Worm (Caenorhabditis elegans) whole organism, early embryonic: ENCODE results near the gene asns-2.

Experiments
- B0310.2 ChIP-seq: sonication (generic microtip); optimal IDR thresholded peaks from 2 replicates; lab custom pipeline; 2016; ENCODE audit warnings: mild to moderate bottlenecking, missing genetic modification characterization, missing compliant biosample characterization
- F13C5.2 ChIP-seq: sonication (generic microtip); optimal IDR thresholded peaks from 2 replicates; lab custom pipeline; 2017; ENCODE audit warnings: mild to moderate bottlenecking, missing genetic modification characterization, inconsistent platforms, missing compliant biosample characterization
- aly-1 ChIP-seq: sonication (generic microtip); optimal IDR thresholded peaks from 2 replicates; lab custom pipeline; 2016; ENCODE audit warnings: missing genetic modification characterization, missing compliant biosample characterization
- ama-1 ChIP-seq: fragments of 150-350 bp; optimal IDR thresholded peaks from 2 replicates; lab custom pipeline; 2014
- ceh-13 ChIP-seq: fragments of 200-800 bp; sonication (Bioruptor generic); optimal IDR thresholded peaks from 2 replicates; lab custom pipeline; 2018; ENCODE audit warnings: mild to moderate bottlenecking, missing genetic modification characterization, missing compliant biosample characterization
- ceh-36 ChIP-seq: sonication (generic microtip); optimal IDR thresholded peaks from 2 replicates; lab custom pipeline; 2016; ENCODE audit warnings: missing genetic modification characterization, inconsistent platforms, missing compliant biosample characterization
- ets-7 ChIP-seq: sonication (generic microtip); optimal IDR thresholded peaks from 2 replicates; lab custom pipeline; 2016; ENCODE audit warnings: missing genotype, missing genetic modification characterization, missing compliant biosample characterization
- flt-1 ChIP-seq: fragments of 200-800 bp; sonication (Bioruptor generic); IDR thresholded peaks from 2 replicates; pipeline ENCODE4 v1.3.6; 2022; ENCODE audit warnings: missing genetic modification characterization, missing compliant biosample characterization
- hmbx-1 ChIP-seq: sonication (generic microtip); optimal IDR thresholded peaks from 2 replicates; lab custom pipeline; 2016; ENCODE audit warnings: mild to moderate bottlenecking, missing genetic modification characterization, missing compliant biosample characterization
- hmg-4 ChIP-seq: fragments of 200-800 bp; sonication (Bioruptor generic); optimal IDR thresholded peaks from 2 replicates; lab custom pipeline; 2018; ENCODE audit warnings: mild to moderate bottlenecking, missing genetic modification characterization, missing compliant biosample characterization
- hnd-1 ChIP-seq: sonication (generic microtip); optimal IDR thresholded peaks from 2 replicates; lab custom pipeline; 2016; ENCODE audit warnings: missing genetic modification characterization, missing compliant biosample characterization
- pes-1 ChIP-seq: fragments of 200-800 bp; sonication (Bioruptor generic); IDR thresholded peaks from 2 replicates; pipeline ENCODE4 v1.3.6; 2022; ENCODE audit warnings: missing genetic modification reagents, missing genetic modification characterization, missing compliant biosample characterization
- scrt-1 ChIP-seq: fragments of 200-800 bp; sonication (Bioruptor generic); IDR thresholded peaks from 2 replicates; pipeline ENCODE4 v1.3.6; 2022; ENCODE audit warnings: missing genetic modification characterization, missing compliant biosample characterization
- sea-1 ChIP-seq: fragments of 200-800 bp; sonication (Bioruptor generic); conservative IDR thresholded peaks from 2 replicates; pipeline ENCODE4 v1.3.6; 2022; ENCODE audit warnings: missing genetic modification characterization, missing compliant biosample characterization
- tbx-11 ChIP-seq: fragments of 200-800 bp; sonication (Bioruptor generic); IDR thresholded peaks from 2 replicates; pipeline ENCODE4 v1.3.6; 2022; ENCODE audit warnings: missing genetic modification characterization, missing compliant biosample characterization
- tbx-37 ChIP-seq: fragments of 200-800 bp; sonication (Bioruptor generic); conservative IDR thresholded peaks from 2 replicates; pipeline ENCODE4 v1.3.6; 2022; ENCODE audit warnings: missing genetic modification reagents, missing genetic modification characterization, missing compliant biosample characterization
- tra-4 ChIP-seq: sonication (generic microtip); optimal IDR thresholded peaks from 2 replicates; lab custom pipeline; 2017; ENCODE audit warnings: missing genetic modification characterization, missing compliant biosample characterization

asns-2 gene

DNA sequence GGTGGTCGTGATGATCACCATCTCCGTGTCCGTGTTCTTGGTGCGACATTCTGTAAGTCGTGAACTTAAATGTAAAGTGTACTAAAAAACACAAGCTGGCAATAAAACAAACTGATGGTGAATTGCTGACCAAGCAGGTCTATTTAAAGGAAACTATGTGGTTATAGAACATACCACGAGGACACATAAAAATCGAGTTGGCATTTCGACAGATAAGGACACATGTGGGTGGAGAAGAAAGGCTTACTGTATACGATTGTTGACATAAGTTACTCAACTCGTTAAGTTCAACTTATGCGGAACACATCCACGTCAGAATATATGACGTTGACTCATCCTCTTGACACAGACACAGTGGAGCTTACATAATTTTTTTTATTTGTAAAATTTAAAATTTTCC lies 31.9 kb downstream of the asns-2 start, which contains the start of gene F53A9.8:
Gene F53A9.8, minus strand, starts transcription at position 49 of the 400 bp plus-strand sequence.
- TF ChIP-seq ama-1 (lab: Kevin White, UChicago): no peak
- no peak for TF ChIP-seq hnd-1 (tag; lab: Kevin White, UChicago)
- TF ChIP-seq hmg-4: no peak
- TF ChIP-seq tbx-11: no peak
- no peak for TF ChIP-seq tbx-37 (GFP tag; lab: Robert Waterston, UW)
- TF ChIP-seq ceh-36: no peak
- no peak for TF ChIP-seq F13C5.2 (tag; lab: Kevin White, UChicago)
- no peak for TF ChIP-seq tra-4 (tag; lab: Kevin White, UChicago)
- TF ChIP-seq ets-7 (tag; lab: Kevin White, UChicago): no peak
- TF ChIP-seq sea-1 (GFP tag; lab: Robert Waterston, UW): no peak
- TF ChIP-seq scrt-1 (GFP tag; lab: Robert Waterston, UW): no peak
- TF ChIP-seq pes-1 (GFP tag; lab: Robert Waterston, UW): no peak
- TF ChIP-seq aly-1 (tag; lab: Kevin White, UChicago): no peak
- TF ChIP-seq ceh-13: no peak
- no peak for TF ChIP-seq B0310.2

DNA sequence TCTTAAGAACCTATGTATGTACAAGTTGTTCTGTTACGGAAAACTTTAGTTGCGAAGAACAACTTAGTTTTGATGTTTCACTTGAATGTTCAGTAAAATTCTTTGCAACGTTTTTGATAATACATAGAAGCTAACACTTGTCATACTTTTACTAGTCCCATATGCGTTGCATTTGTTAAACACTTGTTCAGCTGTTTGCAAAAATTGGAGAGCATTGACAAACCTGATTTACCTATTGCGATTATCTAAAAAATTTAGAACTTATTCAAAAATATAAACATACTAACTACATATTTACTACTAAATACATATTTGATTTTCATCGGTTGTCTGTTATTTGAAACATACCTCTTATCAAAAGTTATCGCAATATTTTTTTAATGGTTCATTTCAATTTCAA lies 32.6 kb downstream of the asns-2 start:
- TF ChIP-seq hmg-4 (no peak), hnd-1 (tag; lab: Kevin White, UChicago) (no peak), F13C5.2 (tag; lab: Kevin White, UChicago) (no peak), tbx-11 (no peak), aly-1 (tag; lab: Kevin White, UChicago) (no peak), ets-7 (tag; lab: Kevin White, UChicago) (no peak), flt-1 (GFP tag; lab: Robert Waterston, UW) (no peak), tbx-37 (GFP tag; lab: Robert Waterston, UW) (no peak)

- TF ChIP-seq ama-1 (lab: Kevin White, UChicago) (no peak), scrt-1 (GFP tag; lab: Robert Waterston, UW) (no peak), tra-4 (tag; lab: Kevin White, UChicago) (no peak), flt-1 (GFP tag; lab: Robert Waterston, UW) (no peak), tbx-11 (no peak), aly-1 (tag; lab: Kevin White, UChicago) (no peak), B0310.2 (no peak), pes-1 (GFP tag; lab: Robert Waterston, UW) (no peak), tbx-37 (GFP tag; lab: Robert Waterston, UW) (no peak), ceh-13 (no peak), ets-7 (tag; lab: Kevin White, UChicago) (no peak), hmg-4 (no peak), sea-1 (GFP tag; lab: Robert Waterston, UW) (no peak), hmbx-1 (tag; lab: Kevin White, UChicago) (no peak), hnd-1 (tag; lab: Kevin White, UChicago) (no peak), ceh-36 (no peak), F13C5.2 (tag; lab: Kevin White, UChicago) (no peak)
These were observed 33.9 kb downstream of the asns-2 start, which contains the start of gene F53A9.7 for ce11 chrX:8716822-8717221. Gene F53A9.7, minus strand, starts transcription at chrX:8716922.

ce11 chrX:8714845-8715244 lies 35.9 kb downstream of the asns-2 start:
- TF ChIP-seq hnd-1 (tag; lab: Kevin White, UChicago) (no peak), tra-4 (tag; lab: Kevin White, UChicago) (no peak), tbx-11 (no peak), aly-1 (tag; lab: Kevin White, UChicago) (no peak), ets-7 (tag; lab: Kevin White, UChicago) (no peak), ceh-36 (no peak), B0310.2 (no peak), sea-1 (GFP tag; lab: Robert Waterston, UW) (no peak), ama-1 (lab: Kevin White, UChicago) (no peak), F13C5.2 (tag; lab: Kevin White, UChicago) (no peak), flt-1 (GFP tag; lab: Robert Waterston, UW) (no peak), tbx-37 (GFP tag; lab: Robert Waterston, UW) (no peak), hmg-4 (no peak), ceh-13 (no peak)

DNA sequence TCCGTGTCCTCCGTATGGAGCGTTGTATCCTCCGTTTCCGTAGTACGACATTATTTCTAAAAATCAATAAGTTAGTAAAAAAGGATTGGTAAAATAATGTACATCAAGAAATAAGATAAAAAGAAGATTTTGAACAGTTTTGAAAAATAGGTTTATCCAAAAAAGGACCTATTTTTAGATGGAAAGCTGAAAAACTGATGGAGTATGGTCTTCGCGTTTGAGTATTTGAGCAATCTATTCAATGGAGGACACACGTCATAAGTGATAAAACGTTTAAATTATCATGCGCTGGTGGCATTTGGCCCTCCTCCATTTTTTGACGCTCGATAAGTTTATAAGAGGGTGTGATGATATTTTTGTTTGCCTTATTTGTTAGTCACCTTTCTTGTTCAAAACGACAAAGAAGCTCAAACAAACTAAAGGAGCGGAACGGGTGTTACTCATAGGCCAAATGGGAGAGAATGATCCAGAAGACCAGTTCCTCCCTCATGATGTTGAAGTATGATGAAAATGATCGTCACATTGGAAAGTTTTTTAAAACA lies 36.9 kb downstream of the asns-2 start, which contains the start of gene F53A9.6:
Gene F53A9.6, minus strand, starts transcription at position 51 of the 542 bp plus-strand sequence.
- no peak for TF ChIP-seq sea-1 (GFP tag; lab: Robert Waterston, UW)

DNA sequence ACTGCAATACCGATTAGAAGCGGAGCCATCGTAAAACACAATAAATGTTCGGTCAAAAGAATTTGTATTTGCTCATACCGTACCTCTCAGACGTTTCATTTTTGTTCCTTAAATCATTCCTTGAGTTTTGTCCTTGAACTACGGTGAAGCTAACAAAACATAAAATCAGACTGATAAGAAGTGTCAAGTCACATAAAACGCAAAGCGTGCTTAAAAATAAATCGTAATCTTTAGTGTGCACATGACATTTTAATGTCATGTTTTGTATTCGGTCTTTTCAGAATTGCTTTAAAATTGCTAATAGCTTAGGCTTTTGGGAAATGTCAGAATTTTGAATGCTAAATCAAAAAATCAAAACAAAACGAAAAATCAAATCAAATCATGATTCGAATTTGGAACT lies 38.1 kb downstream of the asns-2 start:
- TF ChIP-seq tbx-37 (GFP tag; lab: Robert Waterston, UW) (no peak), ceh-13 (no peak), B0310.2 (no peak)

DNA sequence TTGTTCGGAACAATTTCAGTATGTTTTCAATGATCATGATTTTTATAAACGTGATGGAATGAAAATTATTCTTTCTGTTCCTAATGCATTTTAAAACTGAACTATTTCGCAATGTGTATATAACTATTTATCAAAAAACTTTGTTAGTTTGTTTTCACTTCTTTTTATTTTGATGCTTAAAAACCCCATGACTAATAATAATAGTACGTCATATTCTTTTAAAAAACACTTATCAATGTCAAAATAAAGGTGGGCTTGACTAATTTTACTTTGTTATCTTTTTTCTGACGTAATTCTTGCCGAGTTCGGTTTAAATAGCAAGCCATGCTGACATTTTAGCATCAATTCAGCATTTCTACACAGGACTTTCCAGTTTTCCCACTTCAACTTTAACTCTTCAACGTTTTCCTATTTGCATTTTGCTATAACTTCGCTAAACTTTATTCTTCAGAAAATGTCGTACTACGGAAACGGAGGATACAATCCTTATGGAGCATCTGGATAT lies 39.5 kb downstream of the asns-2 start, which contains the start of gene F53A9.1:
Gene F53A9.1, plus strand, starts transcription at position 455 of the 505 bp plus-strand sequence.
- no peak for TF ChIP-seq pes-1 (GFP tag; lab: Robert Waterston, UW)
- TF ChIP-seq tbx-11: no peak
- TF ChIP-seq hnd-1 (tag; lab: Kevin White, UChicago): no peak
- no peak for TF ChIP-seq scrt-1 (GFP tag; lab: Robert Waterston, UW)
- TF ChIP-seq F13C5.2 (tag; lab: Kevin White, UChicago): no peak
- no peak for TF ChIP-seq hmbx-1 (tag; lab: Kevin White, UChicago)
- no peak for TF ChIP-seq ceh-13
- no peak for TF ChIP-seq ets-7 (tag; lab: Kevin White, UChicago)
- TF ChIP-seq flt-1 (GFP tag; lab: Robert Waterston, UW): no peak
- TF ChIP-seq tra-4 (tag; lab: Kevin White, UChicago): no peak
- TF ChIP-seq B0310.2: no peak
- TF ChIP-seq sea-1 (GFP tag; lab: Robert Waterston, UW): no peak
- no peak for TF ChIP-seq ceh-36
- TF ChIP-seq aly-1 (tag; lab: Kevin White, UChicago): no peak
- no peak for TF ChIP-seq ama-1 (lab: Kevin White, UChicago)
